Worm (Caenorhabditis elegans): ENCODE measurements around the gene col-106.

DNA sequence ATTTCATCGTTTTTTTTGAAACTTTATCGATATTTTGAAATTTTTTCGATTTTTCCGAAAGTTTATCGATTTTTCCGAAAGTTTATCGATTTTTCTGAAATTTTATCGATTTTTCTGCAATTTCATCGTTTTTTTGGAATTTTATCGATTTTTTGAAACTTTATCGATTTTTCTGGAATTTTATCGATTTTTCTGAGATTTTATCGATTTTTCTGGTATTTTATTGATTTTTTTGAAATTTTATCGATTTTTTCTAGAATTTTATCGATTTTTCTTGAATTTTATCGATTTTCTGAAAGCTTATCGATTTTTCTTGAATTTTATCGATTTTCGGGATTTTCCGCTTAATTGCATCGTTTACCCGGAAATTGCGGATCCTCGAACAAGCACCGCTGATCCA, 17.1 kb downstream of the col-106 start:
- TF ChIP-seq ZK546.5 (tag; optimal IDR thresholded peaks at IDR 0.05) = no peak
- no peak for TF ChIP-seq fos-1 (tag; optimal IDR thresholded peaks at IDR 0.05)
- no peak for TF ChIP-seq snpc-4 (tag; optimal IDR thresholded peaks at IDR 0.05)
- no peak for TF ChIP-seq nhr-12 (tag; optimal IDR thresholded peaks at IDR 0.05)
- TF ChIP-seq ceh-16 (tag; optimal IDR thresholded peaks at IDR 0.05) = no peak
- TF ChIP-seq dmd-4 (tag; optimal IDR thresholded peaks at IDR 0.05) = no peak
- no peak for TF ChIP-seq blmp-1 (tag; optimal IDR thresholded peaks at IDR 0.05; ENCODE audit: insufficient read depth)
- TF ChIP-seq nhr-77 (tag; optimal IDR thresholded peaks at IDR 0.05) = no peak
- TF ChIP-seq unc-62 (GFP tag; optimal IDR thresholded peaks at IDR 0.05) = no peak
- TF ChIP-seq egl-27 (tag; optimal IDR thresholded peaks at IDR 0.05) = no peak
- no peak for TF ChIP-seq zag-1 (tag; optimal IDR thresholded peaks at IDR 0.05)
- TF ChIP-seq mab-5 (tag; optimal IDR thresholded peaks at IDR 0.05) = no peak
- TF ChIP-seq ama-1 (optimal IDR thresholded peaks at IDR 0.05) = no peak
- no peak for TF ChIP-seq elt-3 (tag; optimal IDR thresholded peaks at IDR 0.05)
